Fruit fly (Drosophila melanogaster) whole organism, adult: ENCODE results near the gene Ilp8.

ENCODE experiments used
- CG11617 ChIP-seq: fragments of 200-800 bp; sonication (Bioruptor generic); optimal IDR thresholded peaks from 2 replicates; lab custom pipeline; 2017; ENCODE audit warnings: mild to moderate bottlenecking, missing biosample characterization, missing genetic modification reagents, missing genetic modification characterization
- CG12768 ChIP-seq: fragments of 200-800 bp; sonication (Bioruptor generic); optimal IDR thresholded peaks from 2 replicates; lab custom pipeline; 2017; ENCODE audit warnings: missing biosample characterization, missing genetic modification characterization, mild to moderate bottlenecking, moderate library complexity, missing genetic modification reagents
- CG14711 ChIP-seq: fragments of 200-800 bp; sonication (Bioruptor generic); optimal IDR thresholded peaks from 2 replicates; lab custom pipeline; 2018; ENCODE audit warnings: missing biosample characterization, mild to moderate bottlenecking, missing genetic modification characterization, moderate library complexity
- CG1620 ChIP-seq: fragments of 200-800 bp; sonication (Bioruptor generic); optimal IDR thresholded peaks from 2 replicates; lab custom pipeline; 2016; ENCODE audit warnings: missing biosample characterization, missing genetic modification characterization
- CG33017 ChIP-seq: fragments of 200-800 bp; sonication (Bioruptor generic); optimal IDR thresholded peaks from 2 replicates; lab custom pipeline; 2018; ENCODE audit warnings: missing biosample characterization, mild to moderate bottlenecking, missing genetic modification characterization, moderate library complexity
- CG5204 ChIP-seq: fragments of 200-800 bp; sonication (Bioruptor generic); optimal IDR thresholded peaks from 2 replicates; lab custom pipeline; 2016; ENCODE audit warnings: missing biosample characterization, missing genetic modification characterization
- CG7045 ChIP-seq: fragments of 200-800 bp; sonication (Bioruptor generic); optimal IDR thresholded peaks from 2 replicates; lab custom pipeline; 2017; ENCODE audit warnings: missing biosample characterization, mild to moderate bottlenecking, missing genetic modification characterization
- CG7101 ChIP-seq: fragments of 200-800 bp; sonication (Bioruptor generic); optimal IDR thresholded peaks from 2 replicates; lab custom pipeline; 2018; ENCODE audit warnings: missing biosample characterization, mild to moderate bottlenecking, missing genetic modification characterization, moderate library complexity
- Clk ChIP-seq: fragments of 200-800 bp; sonication (Bioruptor generic); optimal IDR thresholded peaks from 2 replicates; lab custom pipeline; 2017; ENCODE audit warnings: missing biosample characterization, missing genetic modification characterization
- Crg-1 ChIP-seq: fragments of 200-800 bp; sonication (Bioruptor generic); optimal IDR thresholded peaks from 2 replicates; lab custom pipeline; 2016; ENCODE audit warnings: missing biosample characterization, missing genetic modification characterization
- Hr96 ChIP-seq: fragments of 200-800 bp; sonication (Bioruptor generic); optimal IDR thresholded peaks from 2 replicates; lab custom pipeline; 2016; ENCODE audit warnings: missing biosample characterization, missing genetic modification characterization
- Mnt ChIP-seq: fragments of 200-800 bp; sonication (Bioruptor generic); optimal IDR thresholded peaks from 2 replicates; lab custom pipeline; 2016; ENCODE audit warnings: missing biosample characterization, mild to moderate bottlenecking, missing genetic modification characterization
- bab1 ChIP-seq: fragments of 200-800 bp; sonication (Bioruptor generic); optimal IDR thresholded peaks from 3 replicates; lab custom pipeline; 2019; ENCODE audit warnings: missing biosample characterization, mild to moderate bottlenecking, missing genetic modification characterization, moderate library complexity
- cic ChIP-seq: fragments of 200-800 bp; sonication (Bioruptor generic); optimal IDR thresholded peaks from 2 replicates; lab custom pipeline; 2017; ENCODE audit warnings: missing biosample characterization, mild to moderate bottlenecking, missing genetic modification characterization, moderate library complexity
- cnc ChIP-seq, 2 experiments: fragments of >200 bp; optimal IDR thresholded peaks; 2 replicates each; lab custom pipeline; 2017
- kay ChIP-seq: fragments of 200-800 bp; sonication (Bioruptor generic); peaks from one replicate; lab custom pipeline; 2016; ENCODE audit warnings: missing biosample characterization, missing genetic modification characterization, borderline replicate concordance
- ovo ChIP-seq: fragments of 200-800 bp; sonication (Bioruptor generic); optimal IDR thresholded peaks from 2 replicates; lab custom pipeline; 2016; ENCODE audit warnings: missing biosample characterization, missing genetic modification characterization
- pad ChIP-seq: fragments of 200-800 bp; sonication (Bioruptor generic); optimal IDR thresholded peaks from 3 replicates; lab custom pipeline; 2017; ENCODE audit warnings: missing biosample characterization, missing genetic modification characterization, mild to moderate bottlenecking, moderate library complexity, missing genetic modification reagents
- tj ChIP-seq: fragments of 200-800 bp; sonication (Bioruptor generic); optimal IDR thresholded peaks from 3 replicates; lab custom pipeline; 2017; ENCODE audit warnings: missing biosample characterization, mild to moderate bottlenecking, missing genetic modification characterization, moderate library complexity
- toe ChIP-seq: fragments of 200-800 bp; sonication (Bioruptor generic); optimal IDR thresholded peaks from 2 replicates; lab custom pipeline; 2016; ENCODE audit warnings: missing biosample characterization, missing genetic modification characterization

Ilp8 gene

dm6 chr3L:16981114-16981648 lies 50.7 kb downstream of the Ilp8 start:
- TF ChIP-seq ovo (no peak), bab1 (GFP tag; lab: Kevin White, UChicago) (no peak), CG14711 (tag; lab: Kevin White, UChicago) (no peak), kay (GFP tag; lab: Kevin White, UChicago) (no peak), cnc (optimal IDR thresholded peaks at IDR 0.05; lab: Kevin White, UChicago) (no peak), Hr96 (GFP tag; lab: Kevin White, UChicago) (no peak), cic (GFP tag; lab: Kevin White, UChicago) (peak; percentile 91), Clk (peak; percentile 16), toe (no peak), Mnt (GFP tag; lab: Kevin White, UChicago) (peak; percentile 57), pad (GFP tag; lab: Kevin White, UChicago) (peak; percentile 22), Crg-1 (no peak), CG1620 (GFP tag; lab: Kevin White, UChicago) (no peak), CG33017 (peak; percentile 51), CG7101 (tag; lab: Kevin White, UChicago) (peak; percentile 27), tj (peak; percentile 31), CG11617 (GFP tag; lab: Kevin White, UChicago) (peak; percentile 24), CG5204 (no peak), CG12768 (GFP tag; lab: Kevin White, UChicago) (peak; percentile 76), CG7045 (GFP tag; lab: Kevin White, UChicago) (peak; percentile 46)
